Fruit fly (Drosophila melanogaster): ENCODE results near the gene lft.

The lft gene

DNA sequence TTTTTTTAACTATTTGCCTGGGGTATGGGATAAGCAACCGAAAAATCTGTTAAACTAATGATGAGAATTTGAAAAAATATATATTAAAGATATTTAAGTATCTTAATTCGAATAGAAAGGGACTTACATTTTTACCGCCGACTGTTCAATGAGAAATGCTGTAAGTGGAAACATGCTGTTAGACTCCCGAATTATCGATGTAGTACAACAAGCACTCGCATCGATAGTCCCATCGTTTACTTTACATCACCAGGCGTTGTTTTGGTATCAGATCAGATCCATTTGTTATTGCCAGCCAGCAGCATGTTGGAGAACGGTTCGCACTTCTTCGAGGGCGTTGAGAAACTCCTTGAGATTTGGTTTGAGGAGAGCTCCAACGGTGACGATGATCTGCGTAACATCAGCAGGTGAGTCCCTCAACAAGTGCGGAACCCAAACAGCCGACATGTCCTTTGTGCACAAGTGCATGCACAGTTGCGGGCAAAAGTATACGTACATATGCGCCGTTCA lies 25.0 kb upstream of the lft start, which contains the start of gene SamDC (continued):
- TF ChIP-seq nerfin-2 (GFP tag; IDR thresholded peaks at IDR 0.05; ENCODE audit: partially characterized antibody), result peak; percentile 59; the same call in 1 of the 2 replicates
- TF ChIP-seq CG6813 (GFP tag; optimal IDR thresholded peaks at IDR 0.05), result peak; percentile 46
- no peak for TF ChIP-seq Six4 (GFP tag; optimal IDR thresholded peaks at IDR 0.05)
- TF ChIP-seq CG9817 (tag; optimal IDR thresholded peaks at IDR 0.05), result peak; percentile 29
- TF ChIP-seq p53 (GFP tag; optimal IDR thresholded peaks at IDR 0.05), result no peak
- TF ChIP-seq psq (GFP tag; optimal IDR thresholded peaks at IDR 0.05), result peak; percentile 38
- no peak for TF ChIP-seq CG18011 (GFP tag; optimal IDR thresholded peaks at IDR 0.05)
- TF ChIP-seq Dip2 (GFP tag; IDR thresholded peaks at IDR 0.05), result no peak
- TF ChIP-seq CG12236 (GFP tag; optimal IDR thresholded peaks at IDR 0.05), result no peak
- TF ChIP-seq CG1529 (GFP tag; optimal IDR thresholded peaks at IDR 0.05), result no peak
- TF ChIP-seq dmrt11E (tag; optimal IDR thresholded peaks at IDR 0.05), result peak; percentile 38
- no peak for TF ChIP-seq CG9727 (GFP tag; optimal IDR thresholded peaks at IDR 0.05)
- no peak for TF ChIP-seq CG4282 (GFP tag; optimal IDR thresholded peaks at IDR 0.05)
- peak; percentile 10 for TF ChIP-seq chn (GFP tag; optimal IDR thresholded peaks at IDR 0.05)
- no peak for TF ChIP-seq ewg (GFP tag; optimal IDR thresholded peaks at IDR 0.05)
- TF ChIP-seq Fer3 (tag; optimal IDR thresholded peaks at IDR 0.05), result peak; percentile 34
- peak; percentile 57 for TF ChIP-seq unpg (GFP tag; optimal IDR thresholded peaks at IDR 0.05)
- peak; percentile 71; the same call in 1 of the 2 replicates for TF ChIP-seq NFAT (GFP tag; IDR thresholded peaks at IDR 0.05)
- peak; percentile 40 to 60 for TF ChIP-seq Hr51 (GFP tag; optimal IDR thresholded peaks at IDR 0.05)
- peak; percentile 53 for TF ChIP-seq CG2712 (tag; optimal IDR thresholded peaks at IDR 0.05)
- no peak for TF ChIP-seq CG10565 (GFP tag; optimal IDR thresholded peaks at IDR 0.05)
- no peak for TF ChIP-seq da (GFP tag; optimal IDR thresholded peaks at IDR 0.05)
- no peak for TF ChIP-seq CG33557 (GFP tag; optimal IDR thresholded peaks at IDR 0.05)
- TF ChIP-seq CG8359 (GFP tag; optimal IDR thresholded peaks at IDR 0.05; ENCODE audit: borderline replicate concordance), result no peak
- TF ChIP-seq CG2120 (GFP tag; optimal IDR thresholded peaks at IDR 0.05), result peak; percentile 37
- TF ChIP-seq ATbp (GFP tag; optimal IDR thresholded peaks at IDR 0.05), result no peak
- peak; percentile 23 for TF ChIP-seq CG15696 (tag; optimal IDR thresholded peaks at IDR 0.05)
- no peak for TF ChIP-seq seq (GFP tag; IDR thresholded peaks at IDR 0.05)
- peak; percentile 86 for TF ChIP-seq bbx (GFP tag; IDR thresholded peaks at IDR 0.05; ENCODE audit: partially characterized antibody)
- no peak for TF ChIP-seq CG12219 (GFP tag; optimal IDR thresholded peaks at IDR 0.05)
- TF ChIP-seq tio (GFP tag; optimal IDR thresholded peaks at IDR 0.05), result no peak
- TF ChIP-seq CG17385 (GFP tag; optimal IDR thresholded peaks at IDR 0.05), result peak; percentile 48
- TF ChIP-seq Ets65A (GFP tag), result peak; percentile 14
- peak; percentile 66 for TF ChIP-seq CG13894 (tag; optimal IDR thresholded peaks at IDR 0.05)
- no peak for TF ChIP-seq prd (optimal IDR thresholded peaks at IDR 0.05)
- TF ChIP-seq prd (GFP tag; IDR thresholded peaks at IDR 0.05), result no peak; the same call in 1 of the 3 replicates
- TF ChIP-seq pum (GFP tag; optimal IDR thresholded peaks at IDR 0.05), result no peak
- no peak for TF ChIP-seq Rx (GFP tag; IDR thresholded peaks at IDR 0.05)
- TF ChIP-seq CG7372 (GFP tag; IDR thresholded peaks at IDR 0.05), result no peak
- TF ChIP-seq otp (GFP tag; IDR thresholded peaks at IDR 0.05), result no peak
- peak; percentile 99 for TF ChIP-seq CG8388 (GFP tag; optimal IDR thresholded peaks at IDR 0.05)
- TF ChIP-seq CG30020 (tag; optimal IDR thresholded peaks at IDR 0.05), result peak; percentile 97
- TF ChIP-seq MESR4 (GFP tag; optimal IDR thresholded peaks at IDR 0.05), result peak; percentile 88
- peak; percentile 44 for TF ChIP-seq Ptx1 (GFP tag; IDR thresholded peaks at IDR 0.05)
- peak; percentile 37 for TF ChIP-seq Hr3 (GFP tag; optimal IDR thresholded peaks at IDR 0.05)
- peak; percentile 13 for TF ChIP-seq tin (GFP tag; optimal IDR thresholded peaks at IDR 0.05)
- TF ChIP-seq row (GFP tag; IDR thresholded peaks at IDR 0.05), result peak; percentile 90
- TF ChIP-seq CG17359 (tag; optimal IDR thresholded peaks at IDR 0.05), result peak; percentile 23
- no peak; the same call in 1 of the 2 replicates for TF ChIP-seq CG9932 (GFP tag; IDR thresholded peaks at IDR 0.05)
- TF ChIP-seq CG12391 (tag; optimal IDR thresholded peaks at IDR 0.05), result peak; percentile 71

Measured in whole organism, embryonic.